Worm (Caenorhabditis elegans): ENCODE data around the gene srh-193.

srh-193 gene

DNA sequence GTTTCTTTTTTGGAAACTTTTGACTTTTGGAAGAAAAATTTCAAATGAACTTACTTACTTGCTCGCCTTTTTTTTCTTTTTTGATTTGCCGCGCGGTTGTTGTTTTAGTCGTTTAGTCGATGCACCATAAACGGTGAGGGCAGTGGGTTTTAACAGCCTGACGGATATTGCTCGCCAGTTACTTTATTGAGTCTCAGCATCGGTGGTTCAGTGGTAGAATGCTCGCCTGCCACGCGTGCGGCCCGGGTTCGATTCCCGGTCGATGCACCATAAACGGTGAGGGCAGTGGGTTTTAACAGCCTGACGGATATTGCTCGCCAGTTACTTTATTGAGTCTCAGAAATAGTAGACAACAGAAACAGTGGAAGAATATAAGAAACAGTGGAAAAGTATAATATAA is 20.4 kb upstream of the srh-193 start:
- peak; percentile 63 for TF ChIP-seq D2030.7 (GFP tag; IDR thresholded peaks at IDR 0.05)
- TF ChIP-seq rpc-1 (optimal IDR thresholded peaks at IDR 0.05) = peak; percentile 27
- peak; percentile 67 for TF ChIP-seq rpc-1 (tag; optimal IDR thresholded peaks at IDR 0.05)
- TF ChIP-seq B0261.1 (tag; optimal IDR thresholded peaks at IDR 0.05) = peak; percentile 46
- peak; percentile 67; the same call in 1 of the 2 replicates for TF ChIP-seq lin-26 (GFP tag; IDR thresholded peaks at IDR 0.05)
- TF ChIP-seq tbp1 (GFP tag; optimal IDR thresholded peaks at IDR 0.05) = peak; percentile 73

- TF ChIP-seq aptf-3 (GFP tag; IDR thresholded peaks at IDR 0.05) (no peak), lsl-1 (GFP tag; optimal IDR thresholded peaks at IDR 0.05) (no peak), F22D6.2 (tag; optimal IDR thresholded peaks at IDR 0.05) (no peak), F39B2.1 (GFP tag; IDR thresholded peaks at IDR 0.05) (no peak), ama-1 (optimal IDR thresholded peaks at IDR 0.05) (no peak), ama-1 (GFP tag; optimal IDR thresholded peaks at IDR 0.05) (no peak), ceh-27 (GFP tag; optimal IDR thresholded peaks at IDR 0.05) (no peak), K12H6.12 (tag; optimal IDR thresholded peaks at IDR 0.05) (no peak), nhr-120 (GFP tag; IDR thresholded peaks at IDR 0.05) (no peak), madf-8 (GFP tag; conservative IDR thresholded peaks at IDR 0.05) (no peak), ets-4 (GFP tag; optimal IDR thresholded peaks at IDR 0.05) (no peak), F55B11.4 (tag; optimal IDR thresholded peaks at IDR 0.05; ENCODE audit: borderline replicate concordance, insufficient read depth) (no peak), tbx-9 (tag; optimal IDR thresholded peaks at IDR 0.05; ENCODE audit: borderline replicate concordance) (no peak), Y67H2A.10 (GFP tag; conservative IDR thresholded peaks at IDR 0.05) (no peak), die-1 (tag; optimal IDR thresholded peaks at IDR 0.05) (no peak), athp-1 (tag; optimal IDR thresholded peaks at IDR 0.05) (no peak), atf-7 (tag; optimal IDR thresholded peaks at IDR 0.05) (no peak), F33H1.4 (GFP tag; IDR thresholded peaks at IDR 0.05) (no peak), aptf-2 (GFP tag; conservative IDR thresholded peaks at IDR 0.05) (no peak)
These were observed 14.2 kb upstream of the srh-193 start for ce11 chrV:4304240-4304639.

ce11 chrV:4303793-4304192 is 13.8 kb upstream of the srh-193 start:
- TF ChIP-seq F33H1.4 (GFP tag; IDR thresholded peaks at IDR 0.05) = no peak
- TF ChIP-seq chd-7 (tag; optimal IDR thresholded peaks at IDR 0.05) = no peak

DNA sequence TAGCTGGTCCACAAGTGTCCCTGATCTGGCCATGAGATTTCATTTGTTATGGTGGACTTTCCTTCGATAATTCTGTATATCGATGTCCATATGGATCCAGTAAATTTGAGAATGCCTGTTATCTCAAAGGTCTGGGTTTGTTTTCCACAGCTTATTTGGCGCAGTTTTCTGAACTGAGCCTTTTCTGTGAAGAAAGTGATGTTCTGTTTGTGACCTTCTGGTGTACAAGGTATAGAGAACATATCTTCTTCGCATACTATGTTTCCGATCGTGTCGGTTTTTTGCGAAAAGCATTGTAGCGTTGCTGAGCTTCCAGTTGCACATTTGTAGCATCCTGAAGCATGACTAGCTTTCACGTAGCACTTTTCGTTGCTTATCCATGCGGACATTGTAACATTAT is 12.8 kb upstream of the srh-193 start:
- no peak for TF ChIP-seq tlf-1 (GFP tag; optimal IDR thresholded peaks at IDR 0.05)

DNA sequence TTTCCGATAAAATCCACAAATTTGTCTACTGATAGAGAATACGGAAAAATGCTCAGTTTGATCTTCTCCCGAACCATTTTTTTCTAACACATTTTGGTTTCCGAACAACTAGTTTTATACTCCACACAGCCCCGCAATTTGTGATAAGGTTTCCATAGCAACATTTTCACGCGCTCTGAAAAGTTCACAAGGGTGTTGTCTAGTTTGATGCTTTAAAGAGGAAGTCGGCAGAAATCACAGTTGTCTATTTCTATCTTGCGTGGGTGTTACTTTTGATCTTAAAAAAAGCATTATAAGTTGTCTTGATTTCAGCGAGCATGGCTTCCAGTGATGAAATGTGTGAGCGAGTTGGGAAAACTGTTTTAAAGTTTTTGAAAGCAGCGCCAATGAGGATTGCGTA is 9.7 kb upstream of the srh-193 start, which contains the start of gene ZC132.3:
ZC132.3 (minus strand) TSS at position 101 of the 400 bp plus-strand sequence.
- TF ChIP-seq ceh-79 (tag; optimal IDR thresholded peaks at IDR 0.05) = no peak
- TF ChIP-seq let-607 (tag; optimal IDR thresholded peaks at IDR 0.05) = no peak
- no peak for TF ChIP-seq sptf-2 (GFP tag; optimal IDR thresholded peaks at IDR 0.05)
- TF ChIP-seq F55B11.4 (tag; optimal IDR thresholded peaks at IDR 0.05; ENCODE audit: borderline replicate concordance, insufficient read depth) = no peak
- no peak for TF ChIP-seq chd-7 (tag; optimal IDR thresholded peaks at IDR 0.05)
- TF ChIP-seq F52B5.7 (tag; optimal IDR thresholded peaks at IDR 0.05) = no peak
- TF ChIP-seq ztf-22 (GFP tag; optimal IDR thresholded peaks at IDR 0.05) = no peak
- no peak for TF ChIP-seq C06A6.2 (GFP tag; conservative IDR thresholded peaks at IDR 0.05)
- no peak for TF ChIP-seq unc-62 (GFP tag; optimal IDR thresholded peaks at IDR 0.05)
- no peak for TF ChIP-seq hmg-20 (GFP tag; IDR thresholded peaks at IDR 0.05)
- TF ChIP-seq T26A5.8 (tag; optimal IDR thresholded peaks at IDR 0.05) = no peak
- TF ChIP-seq K11D2.4 (GFP tag; IDR thresholded peaks at IDR 0.05) = no peak
- no peak for TF ChIP-seq madf-6 (GFP tag; IDR thresholded peaks at IDR 0.05)
- no peak for TF ChIP-seq attf-5 (GFP tag; optimal IDR thresholded peaks at IDR 0.05)
- no peak for TF ChIP-seq tbx-9 (tag; optimal IDR thresholded peaks at IDR 0.05; ENCODE audit: borderline replicate concordance)
- TF ChIP-seq ztf-26 (tag; optimal IDR thresholded peaks at IDR 0.05) = no peak
- TF ChIP-seq dox-1 (GFP tag; IDR thresholded peaks at IDR 0.05) = no peak
- TF ChIP-seq nhr-120 (GFP tag; IDR thresholded peaks at IDR 0.05) = no peak
- no peak for TF ChIP-seq ceh-27 (GFP tag; optimal IDR thresholded peaks at IDR 0.05)
- TF ChIP-seq mel-28 (tag; optimal IDR thresholded peaks at IDR 0.05; ENCODE audit: borderline replicate concordance) = no peak
